Worm (Caenorhabditis elegans): ENCODE measurements around the gene F12A10.6.
A peak's percentile ranks its signal among the peaks of the same experiment; 100 is the strongest.

The F12A10.6 gene

DNA sequence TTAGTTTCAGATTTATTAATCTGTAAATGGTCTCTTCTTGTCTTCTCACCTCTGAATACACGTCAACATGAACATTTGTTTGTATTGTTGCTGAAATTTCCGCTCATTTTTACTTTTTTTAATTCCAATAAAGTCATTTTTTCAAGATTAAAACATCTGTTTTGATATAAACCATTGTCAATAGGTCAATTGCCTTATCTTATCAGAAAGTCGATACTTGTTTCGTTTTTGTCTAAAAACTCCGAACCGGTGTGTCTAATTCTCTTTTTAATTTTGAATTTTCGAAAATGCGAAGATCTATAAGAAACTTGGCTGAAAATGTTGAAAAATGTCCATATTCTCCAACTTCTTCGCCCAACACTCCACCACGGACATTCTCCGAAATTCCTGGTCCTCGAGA is 9.5 kb upstream of the F12A10.6 start, which contains the start of gene cyp-44A1:
TSS of gene cyp-44A1 (plus strand) at position 285 of the 400 bp plus-strand sequence.
- no peak for TF ChIP-seq hmg-1.2 (GFP tag; IDR thresholded peaks at IDR 0.05)
- no peak for TF ChIP-seq ztf-6 (GFP tag; IDR thresholded peaks at IDR 0.05)
- TF ChIP-seq attf-3 (GFP tag; conservative IDR thresholded peaks at IDR 0.05): no peak
- no peak for TF ChIP-seq sptf-2 (GFP tag; optimal IDR thresholded peaks at IDR 0.05)

- TF ChIP-seq F37B4.10 (GFP tag; IDR thresholded peaks at IDR 0.05) (no peak), let-607 (tag; optimal IDR thresholded peaks at IDR 0.05) (no peak), hrde-1 (tag; optimal IDR thresholded peaks at IDR 0.05; ENCODE audit: borderline replicate concordance) (no peak), unc-130 (GFP tag; optimal IDR thresholded peaks at IDR 0.05) (no peak), D2030.7 (GFP tag; IDR thresholded peaks at IDR 0.05) (peak; percentile 58; the same call in 1 of the 2 replicates), K11D2.4 (GFP tag; IDR thresholded peaks at IDR 0.05) (no peak), pbrm-1 (GFP tag; IDR thresholded peaks at IDR 0.05) (no peak), attf-5 (GFP tag; optimal IDR thresholded peaks at IDR 0.05) (no peak), snpc-4 (GFP tag; optimal IDR thresholded peaks at IDR 0.05) (peak; percentile 22), snpc-4 (tag; optimal IDR thresholded peaks at IDR 0.05) (no peak), ZK185.1 (tag; optimal IDR thresholded peaks at IDR 0.05; ENCODE audit: poor library complexity, severe bottlenecking) (no peak), attf-6 (GFP tag; IDR thresholded peaks at IDR 0.05) (no peak), mxl-1 (tag; optimal IDR thresholded peaks at IDR 0.05) (no peak), tbx-9 (tag; optimal IDR thresholded peaks at IDR 0.05; ENCODE audit: borderline replicate concordance) (no peak), Y53F4B.3 (GFP tag; IDR thresholded peaks at IDR 0.05) (no peak), ztf-3 (GFP tag; optimal IDR thresholded peaks at IDR 0.05) (no peak), rpc-1 (optimal IDR thresholded peaks at IDR 0.05) (no peak), rpc-1 (tag; optimal IDR thresholded peaks at IDR 0.05) (no peak), him-1 (tag; optimal IDR thresholded peaks at IDR 0.05) (no peak), bed-2 (GFP tag; IDR thresholded peaks at IDR 0.05) (no peak), K12H6.12 (tag; optimal IDR thresholded peaks at IDR 0.05) (no peak), unc-62 (GFP tag; optimal IDR thresholded peaks at IDR 0.05) (no peak), mcd-1 (GFP tag; IDR thresholded peaks at IDR 0.05) (peak; percentile 46; the same call in 1 of the 2 replicates), zfh-2 (GFP tag; conservative IDR thresholded peaks at IDR 0.05) (no peak), lir-1 (GFP tag; conservative IDR thresholded peaks at IDR 0.05) (no peak), lin-54 (GFP tag; optimal IDR thresholded peaks at IDR 0.05) (no peak), F22D6.2 (tag; optimal IDR thresholded peaks at IDR 0.05) (no peak), ztf-26 (tag; optimal IDR thresholded peaks at IDR 0.05) (no peak), dox-1 (GFP tag; IDR thresholded peaks at IDR 0.05) (no peak), efl-1 (GFP tag; optimal IDR thresholded peaks at IDR 0.05) (peak; percentile 80), rec-8 (tag; optimal IDR thresholded peaks at IDR 0.05) (no peak), F33H1.4 (GFP tag; IDR thresholded peaks at IDR 0.05) (peak; percentile 88), cebp-2 (GFP tag; IDR thresholded peaks at IDR 0.05) (no peak), Y56A3A.18 (GFP tag; IDR thresholded peaks at IDR 0.05) (no peak), lin-35 (GFP tag; optimal IDR thresholded peaks at IDR 0.05) (peak in 1 of 3 experiments; percentile 60), snpc-1.3 (tag; optimal IDR thresholded peaks at IDR 0.05; ENCODE audit: insufficient read depth) (peak; percentile 1), lin-40 (tag; optimal IDR thresholded peaks at IDR 0.05) (no peak), rcor-1 (GFP tag; IDR thresholded peaks at IDR 0.05) (no peak), nhr-120 (GFP tag; IDR thresholded peaks at IDR 0.05) (no peak), akir-1 (GFP tag; optimal IDR thresholded peaks at IDR 0.05) (no peak), F39B2.1 (GFP tag; IDR thresholded peaks at IDR 0.05) (no peak), xnd-1 (tag; optimal IDR thresholded peaks at IDR 0.05) (peak; percentile 70)
Observed at ce11 chrII:5500986-5501657, 6.8 kb upstream of the F12A10.6 start, which contains the start of gene F12A10.8. Gene F12A10.8, minus strand, starts transcription at chrII:5501064.
